Fruit fly (Drosophila melanogaster): ENCODE measurements around the gene CG31673.

Gene CG31673

dm6 chr2L:20803733-20804164 lies 25.7 kb upstream of the CG31673 start:
- TF ChIP-seq Eip93F (GFP tag; optimal IDR thresholded peaks at IDR 0.05) (no peak), svp (GFP tag) (peak; percentile 74), cyc (GFP tag; optimal IDR thresholded peaks at IDR 0.05) (no peak), CG7368 (GFP tag; optimal IDR thresholded peaks at IDR 0.05) (peak; percentile 57), CG6163 (GFP tag; IDR thresholded peaks at IDR 0.05) (peak; percentile 50; the same call in 1 of the 3 replicates), vri (GFP tag; optimal IDR thresholded peaks at IDR 0.05) (peak; percentile 19)

- peak; percentile 72 for TF ChIP-seq Hr4 (GFP tag; optimal IDR thresholded peaks at IDR 0.05)
- peak; percentile 76 for TF ChIP-seq CG6163 (GFP tag; IDR thresholded peaks at IDR 0.05)
- TF ChIP-seq Blimp-1 (GFP tag; optimal IDR thresholded peaks at IDR 0.05) = peak; percentile 34
- TF ChIP-seq CG10631 (GFP tag; optimal IDR thresholded peaks at IDR 0.05) = peak; percentile 69
- TF ChIP-seq CG3919 (GFP tag; optimal IDR thresholded peaks at IDR 0.05) = peak; percentile 73
- TF ChIP-seq Met (GFP tag; optimal IDR thresholded peaks at IDR 0.05) = peak; percentile 72
- peak; percentile 78 for TF ChIP-seq CG32006 (GFP tag; optimal IDR thresholded peaks at IDR 0.05)
- no peak for TF ChIP-seq Hr38 (GFP tag; optimal IDR thresholded peaks at IDR 0.05)
- peak; percentile 52 for TF ChIP-seq Eip93F (GFP tag; optimal IDR thresholded peaks at IDR 0.05)
- TF ChIP-seq lz (GFP tag; optimal IDR thresholded peaks at IDR 0.05) = peak; percentile 68
- TF ChIP-seq CG10669 (GFP tag; optimal IDR thresholded peaks at IDR 0.05) = peak; percentile 62
- TF ChIP-seq Hr39 (GFP tag; optimal IDR thresholded peaks at IDR 0.05) = peak; percentile 55
- peak; percentile 40 for TF ChIP-seq dac (GFP tag; optimal IDR thresholded peaks at IDR 0.05)
- TF ChIP-seq ss (GFP tag; optimal IDR thresholded peaks at IDR 0.05) = peak; percentile 17 to 56
- peak; percentile 15 for TF ChIP-seq Ets21C (GFP tag; optimal IDR thresholded peaks at IDR 0.05)
- 0 out of 2 replicates have a peak, but pooled peaks have one; percentile 38 for TF ChIP-seq CG11294 (GFP tag; IDR thresholded peaks at IDR 0.05)
- peak; percentile 44 for TF ChIP-seq CG3032 (tag; optimal IDR thresholded peaks at IDR 0.05)
- peak; percentile 82 for TF ChIP-seq vri (GFP tag; optimal IDR thresholded peaks at IDR 0.05)
- TF ChIP-seq fd59A (GFP tag; optimal IDR thresholded peaks at IDR 0.05) = peak; percentile 16
- peak; percentile 71 for TF ChIP-seq achi (GFP tag; optimal IDR thresholded peaks at IDR 0.05)
- TF ChIP-seq CG15336 (GFP tag; IDR thresholded peaks at IDR 0.05) = peak; percentile 84
- peak; percentile 4 for TF ChIP-seq CG11762 (GFP tag; optimal IDR thresholded peaks at IDR 0.05; ENCODE audit: insufficient read depth)
- TF ChIP-seq OdsH (GFP tag; optimal IDR thresholded peaks at IDR 0.05) = peak; percentile 73
- TF ChIP-seq esn (GFP tag; optimal IDR thresholded peaks at IDR 0.05) = peak; percentile 81
- peak; percentile 62 for TF ChIP-seq cyc (GFP tag; optimal IDR thresholded peaks at IDR 0.05)
- TF ChIP-seq dsx (GFP tag; optimal IDR thresholded peaks at IDR 0.05; ENCODE audit: poor library complexity, severe bottlenecking) = peak; percentile 51
- no peak for TF ChIP-seq CG7368 (GFP tag; optimal IDR thresholded peaks at IDR 0.05)
- peak; percentile 49 for TF ChIP-seq CG16779 (tag; optimal IDR thresholded peaks at IDR 0.05)
- peak; percentile 63 for TF ChIP-seq Gug (GFP tag; IDR thresholded peaks at IDR 0.05)
- peak; percentile 68 for TF ChIP-seq CG34406 (GFP tag; optimal IDR thresholded peaks at IDR 0.05)
- TF ChIP-seq spab (GFP tag; optimal IDR thresholded peaks at IDR 0.05) = peak; percentile 26
- TF ChIP-seq pdm3 (GFP tag; optimal IDR thresholded peaks at IDR 0.05) = peak; percentile 68
- peak; percentile 49 for TF ChIP-seq CG8632 (GFP tag; optimal IDR thresholded peaks at IDR 0.05)
- TF ChIP-seq Lpt (GFP tag; optimal IDR thresholded peaks at IDR 0.05) = peak; percentile 49
- peak; percentile 73 for TF ChIP-seq Smox (GFP tag; optimal IDR thresholded peaks at IDR 0.05)
- TF ChIP-seq topi (GFP tag; optimal IDR thresholded peaks at IDR 0.05) = peak; percentile 64
- peak; percentile 31 for TF ChIP-seq CG1621 (tag; optimal IDR thresholded peaks at IDR 0.05)
- TF ChIP-seq fd85E (GFP tag; optimal IDR thresholded peaks at IDR 0.05) = no peak
- peak; percentile 88 for TF ChIP-seq Eip78C (GFP tag)
- TF ChIP-seq CG31627 (GFP tag; optimal IDR thresholded peaks at IDR 0.05) = peak; percentile 62
- peak; percentile 63 for TF ChIP-seq CG8319 (GFP tag; optimal IDR thresholded peaks at IDR 0.05)
- TF ChIP-seq Sox15 (GFP tag; optimal IDR thresholded peaks at IDR 0.05) = peak; percentile 58
- peak; percentile 67 for TF ChIP-seq CG6792 (GFP tag; optimal IDR thresholded peaks at IDR 0.05)
- peak; percentile 91 for TF ChIP-seq svp (GFP tag)
- TF ChIP-seq Ets96B (tag; optimal IDR thresholded peaks at IDR 0.05) = peak; percentile 49
- TF ChIP-seq CG4318 (GFP tag; optimal IDR thresholded peaks at IDR 0.05) = peak; percentile 38
- TF ChIP-seq Eip75B (GFP tag; optimal IDR thresholded peaks at IDR 0.05) = peak; percentile 63
These were observed 23.6 kb upstream of the CG31673 start for dm6 chr2L:20805624-20806339.
